Worm (Caenorhabditis elegans) whole organism, L3 larva: ENCODE results near the gene F11C7.7.

Experiments
- nhr-11 ChIP-seq: fragments of 150-350 bp; optimal IDR thresholded peaks from 2 replicates; lab custom pipeline; 2014; ENCODE audit warnings: missing biosample characterization, missing genetic modification characterization
- nhr-76 ChIP-seq: fragments of 150-350 bp; sonication (generic microtip); optimal IDR thresholded peaks from 5 replicates; lab custom pipeline; 2014; ENCODE audit warnings: missing biosample characterization, missing genetic modification characterization
- skn-1 ChIP-seq: fragments of 150-350 bp; optimal IDR thresholded peaks from 2 replicates; lab custom pipeline; 2014; ENCODE audit warnings: missing biosample characterization, missing genetic modification characterization
- tbx-2 ChIP-seq: sonication (generic microtip); optimal IDR thresholded peaks from 2 replicates; lab custom pipeline; 2016; ENCODE audit warnings: mild to moderate bottlenecking, missing genetic modification characterization, missing compliant biosample characterization

ce11 chrX:17359452-17359851 is 38.9 kb upstream of the F11C7.7 start, which contains the start of gene npr-36:
- TF ChIP-seq nhr-76 (tag; lab: Kevin White, UChicago) (no peak), nhr-11 (tag; lab: Kevin White, UChicago) (no peak), skn-1 (tag; lab: Kevin White, UChicago) (no peak), tbx-2 (tag; lab: Kevin White, UChicago) (no peak)
